Fruit fly (Drosophila melanogaster): ENCODE measurements around the gene RpS14a.

dm6 chrX:7909069-7909389, 24.5 kb upstream of the RpS14a start:
- TF ChIP-seq CG8301 (tag; optimal IDR thresholded peaks at IDR 0.05) (no peak), Pif1A (GFP tag; optimal IDR thresholded peaks at IDR 0.05) (no peak), CG12605 (GFP tag; IDR thresholded peaks at IDR 0.05) (no peak), CG32121 (GFP tag; IDR thresholded peaks at IDR 0.05) (no peak), rn (GFP tag; IDR thresholded peaks at IDR 0.05) (no peak), EcR (GFP tag; optimal IDR thresholded peaks at IDR 0.05) (no peak), CG4496 (GFP tag; IDR thresholded peaks at IDR 0.05) (no peak)
